Fruit fly (Drosophila melanogaster) Kc167 (cell line): ENCODE measurements around the gene msd5.

Experiments used
- Myc ChIP-seq: fragments of >200 bp; optimal IDR thresholded peaks from 2 replicates; lab custom pipeline; 2017; ENCODE audit warnings: missing external identifiers
- Sin3A ChIP-seq: fragments of >200 bp; optimal IDR thresholded peaks from 2 replicates; lab custom pipeline; 2018; ENCODE audit warnings: missing external identifiers
- h ChIP-seq: fragments of >200 bp; optimal IDR thresholded peaks from 3 replicates; lab custom pipeline; 2018; ENCODE audit warnings: missing external identifiers
- insv ChIP-seq: fragments of >200 bp; optimal IDR thresholded peaks from 3 replicates; lab custom pipeline; 2018; ENCODE audit warnings: missing external identifiers
- psq ChIP-seq: fragments of >200 bp; optimal IDR thresholded peaks from 2 replicates; lab custom pipeline; 2017; ENCODE audit warnings: missing external identifiers
- ttk ChIP-seq: sonication (Bioruptor generic); optimal IDR thresholded peaks from 2 replicates; lab custom pipeline; 2017; ENCODE audit warnings: missing external identifiers

The msd5 gene

dm6 chr3L:1322159-1322558 lies 10.8 kb downstream of the msd5 start:
- no peak for TF ChIP-seq Myc (lab: Kevin White, UChicago)
- no peak for TF ChIP-seq insv (lab: Kevin White, UChicago)
- no peak for TF ChIP-seq Sin3A (lab: Kevin White, UChicago)
- TF ChIP-seq psq (lab: Kevin White, UChicago) = no peak
- TF ChIP-seq ttk (lab: Kevin White, UChicago) = no peak
- no peak for TF ChIP-seq h

DNA sequence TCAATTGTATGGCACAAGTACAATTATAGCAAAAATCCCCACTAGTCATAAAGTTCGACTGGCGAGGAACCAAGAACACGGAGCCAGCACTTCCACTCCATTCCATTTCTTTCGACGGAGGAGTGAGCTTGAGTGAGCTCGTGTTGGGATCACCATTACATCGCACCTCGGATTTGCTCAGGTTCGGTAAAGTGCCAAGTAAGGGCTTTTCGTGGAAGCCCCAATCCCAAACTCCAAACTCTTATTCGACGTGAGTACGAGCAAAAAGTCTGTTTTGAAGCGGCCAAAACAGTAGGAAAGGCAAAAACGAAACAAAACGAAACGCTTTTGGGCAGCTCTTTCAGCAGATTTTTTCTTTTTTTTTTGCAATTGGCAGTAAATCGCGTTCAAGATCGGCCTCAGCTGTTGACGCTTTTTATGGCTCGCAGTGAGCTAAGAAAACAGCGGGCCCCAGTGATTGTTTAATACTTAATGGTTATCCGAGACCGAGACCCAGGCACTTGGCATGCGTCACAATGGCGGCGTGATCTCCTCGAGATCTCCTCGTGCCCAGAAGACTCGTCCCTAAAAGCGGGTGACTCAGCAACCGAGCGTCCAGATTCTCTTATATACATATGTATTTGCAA lies 11.9 kb downstream of the msd5 start:
- no peak for TF ChIP-seq insv (lab: Kevin White, UChicago)
- TF ChIP-seq h = no peak
- no peak for TF ChIP-seq Sin3A (lab: Kevin White, UChicago)
- TF ChIP-seq ttk (lab: Kevin White, UChicago) = no peak
- no peak for TF ChIP-seq Myc (lab: Kevin White, UChicago)
- TF ChIP-seq psq (lab: Kevin White, UChicago) = no peak

DNA sequence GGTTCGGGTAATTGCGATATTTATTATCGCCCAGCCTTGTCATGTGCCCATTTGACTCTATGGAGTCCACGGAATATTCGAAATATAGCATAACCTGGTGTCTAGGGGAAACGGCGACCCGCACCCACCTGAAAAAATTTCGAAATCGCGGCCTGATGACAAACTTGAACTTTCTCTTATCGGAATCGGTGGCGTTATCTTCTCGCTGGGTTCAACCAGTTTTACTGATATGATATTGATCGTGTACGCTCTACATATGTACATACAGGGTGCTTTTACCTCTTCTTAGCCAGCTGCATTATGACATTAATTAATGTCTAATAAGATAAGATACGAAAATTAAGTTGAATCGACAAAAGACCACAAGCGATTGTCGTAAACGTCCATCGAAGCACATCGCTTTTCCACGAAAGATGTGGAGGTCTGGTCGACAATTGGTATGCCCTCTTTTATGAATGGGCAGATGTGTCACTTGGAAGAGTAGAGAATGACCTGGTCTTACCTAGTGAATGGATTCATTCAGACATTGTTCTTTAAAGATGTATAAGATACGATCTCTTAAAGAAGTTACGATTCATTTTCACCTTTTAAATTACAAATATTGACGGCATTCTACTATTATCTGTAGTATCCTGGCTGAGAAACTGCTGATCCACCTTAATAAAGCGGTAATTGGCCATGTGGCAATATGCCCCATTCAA lies 12.6 kb downstream of the msd5 start:
- TF ChIP-seq h (no peak), Myc (lab: Kevin White, UChicago) (no peak), psq (lab: Kevin White, UChicago) (no peak), ttk (lab: Kevin White, UChicago) (no peak), insv (lab: Kevin White, UChicago) (no peak), Sin3A (lab: Kevin White, UChicago) (no peak)

DNA sequence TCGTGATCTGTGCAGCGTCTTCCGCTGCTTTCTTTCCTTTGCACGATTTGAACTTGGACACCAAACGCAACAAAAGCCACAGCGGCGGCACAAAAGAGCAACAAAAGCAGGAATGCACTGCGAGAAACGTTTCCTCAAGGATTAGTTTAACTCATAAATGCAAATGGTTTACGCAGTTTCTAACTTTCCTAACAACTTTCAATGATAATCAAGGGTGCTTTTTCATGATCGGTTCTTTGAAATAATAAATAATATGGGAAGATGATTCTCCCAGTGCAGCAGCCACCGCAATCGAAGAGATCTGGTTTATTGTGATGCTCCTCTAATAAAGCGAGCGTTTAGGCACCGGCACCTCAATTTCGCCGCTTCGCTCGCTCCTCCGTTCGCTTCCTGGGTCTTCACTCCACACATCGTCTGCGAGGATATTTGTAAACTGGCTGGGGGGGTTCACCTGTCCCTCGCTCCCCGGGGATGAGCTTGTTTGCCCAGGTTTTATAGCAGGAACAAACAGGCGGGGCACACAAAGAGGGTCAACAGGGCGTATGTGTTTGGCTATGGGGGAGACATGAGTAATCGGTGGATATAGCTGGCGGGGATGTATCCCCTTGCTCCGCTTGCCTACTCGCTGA lies 13.7 kb downstream of the msd5 start:
- TF ChIP-seq insv (lab: Kevin White, UChicago) (no peak), psq (lab: Kevin White, UChicago) (no peak), ttk (lab: Kevin White, UChicago) (no peak), Sin3A (lab: Kevin White, UChicago) (no peak), Myc (lab: Kevin White, UChicago) (no peak), h (no peak)

dm6 chr3L:1318241-1318640 lies 14.7 kb downstream of the msd5 start, which contains the start of gene Myo61F:
Gene Myo61F, plus strand, starts transcription at chr3L:1318480.
- TF ChIP-seq h (no peak), ttk (lab: Kevin White, UChicago) (no peak), Myc (lab: Kevin White, UChicago) (no peak), insv (lab: Kevin White, UChicago) (no peak), psq (lab: Kevin White, UChicago) (no peak), Sin3A (lab: Kevin White, UChicago) (no peak)

dm6 chr3L:1313039-1313766 lies 19.7 kb downstream of the msd5 start, which contains the start of the genes sturkopf and Herc4:
Gene sturkopf, minus strand, starts transcription at chr3L:1313377.
Gene Herc4, plus strand, starts transcription at chr3L:1313696.
- TF ChIP-seq h (no peak), ttk (lab: Kevin White, UChicago) (no peak), Myc (lab: Kevin White, UChicago) (no peak), Sin3A (lab: Kevin White, UChicago) (no peak), psq (lab: Kevin White, UChicago) (no peak), insv (lab: Kevin White, UChicago) (no peak)

dm6 chr3L:1307005-1307632 lies 25.8 kb downstream of the msd5 start, which contains the start of the genes Ctr9 and Nt5a:
Gene Ctr9, plus strand, starts transcription at chr3L:1307224.
Gene Nt5a, minus strand, starts transcription at chr3L:1307418.
- no peak for TF ChIP-seq ttk (lab: Kevin White, UChicago)
- TF ChIP-seq Myc (lab: Kevin White, UChicago) = no peak
- no peak for TF ChIP-seq insv (lab: Kevin White, UChicago)

dm6 chr3L:1305317-1305716 lies 27.6 kb downstream of the msd5 start:
- no peak for TF ChIP-seq psq (lab: Kevin White, UChicago)

dm6 chr3L:1302950-1303352 lies 30.0 kb downstream of the msd5 start:
- TF ChIP-seq Myc (lab: Kevin White, UChicago) = no peak
- TF ChIP-seq Sin3A (lab: Kevin White, UChicago) = no peak
- no peak for TF ChIP-seq insv (lab: Kevin White, UChicago)
- TF ChIP-seq psq (lab: Kevin White, UChicago) = no peak
- TF ChIP-seq ttk (lab: Kevin White, UChicago) = no peak
- no peak for TF ChIP-seq h

DNA sequence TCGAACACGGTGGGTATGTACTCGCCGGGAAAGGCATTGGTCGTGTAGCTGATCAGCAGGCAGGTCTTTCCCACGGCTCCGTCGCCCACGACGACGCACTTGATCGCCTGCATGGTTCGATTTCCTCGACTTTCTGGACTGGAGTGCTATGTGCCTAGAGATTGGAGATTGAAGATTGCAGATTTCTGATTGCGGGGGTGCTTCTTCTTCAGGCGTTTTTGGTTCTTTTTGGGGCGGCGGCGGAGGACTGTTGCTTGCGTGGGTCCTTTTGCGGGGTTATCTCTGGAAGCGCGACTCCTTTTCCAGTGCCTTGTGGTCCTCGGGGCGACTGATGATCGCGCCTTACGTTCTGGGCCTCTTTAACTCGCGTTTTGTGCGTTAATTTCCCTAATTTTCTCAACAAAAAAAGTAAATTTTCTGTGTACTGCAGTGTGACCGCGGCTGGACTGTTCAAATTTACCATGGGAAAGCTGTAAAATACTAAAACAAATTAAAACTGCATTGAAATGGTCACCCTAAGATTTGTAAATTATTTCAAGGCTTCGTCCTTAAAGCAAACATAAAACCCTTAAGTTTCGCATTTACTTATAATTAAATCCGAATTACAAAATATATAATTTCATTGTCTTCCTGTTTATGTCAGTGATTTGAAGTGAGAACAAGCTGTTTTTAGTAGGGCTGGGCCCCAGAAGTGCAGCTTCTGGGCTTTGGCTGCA lies 30.6 kb downstream of the msd5 start, which contains the start of the genes Rac1 and Acat2:
Gene Rac1 (minus strand): TSS at position 450 of the 716 bp plus-strand sequence.
Gene Acat2 (plus strand): TSS at position 711 of the 716 bp plus-strand sequence.
- TF ChIP-seq h = no peak
- no peak for TF ChIP-seq ttk (lab: Kevin White, UChicago)
- TF ChIP-seq psq (lab: Kevin White, UChicago) = no peak
- no peak for TF ChIP-seq Myc (lab: Kevin White, UChicago)
- no peak for TF ChIP-seq insv (lab: Kevin White, UChicago)
- no peak for TF ChIP-seq Sin3A (lab: Kevin White, UChicago)
